Fruit fly (Drosophila melanogaster): ENCODE data around the gene Sid.

dm6 chr3R:28670404-28670803 is at the start of gene Sid:
- no peak for TF ChIP-seq CG7045 (GFP tag; optimal IDR thresholded peaks at IDR 0.05)
- no peak for TF ChIP-seq tj (GFP tag; optimal IDR thresholded peaks at IDR 0.05)
- no peak for TF ChIP-seq CG11617 (GFP tag; optimal IDR thresholded peaks at IDR 0.05)
- TF ChIP-seq CG5204 (GFP tag; optimal IDR thresholded peaks at IDR 0.05), result no peak
- TF ChIP-seq ovo (GFP tag; optimal IDR thresholded peaks at IDR 0.05), result no peak
- TF ChIP-seq pad (GFP tag; optimal IDR thresholded peaks at IDR 0.05), result no peak
- TF ChIP-seq cic (GFP tag; optimal IDR thresholded peaks at IDR 0.05), result no peak
- TF ChIP-seq bab1 (GFP tag; optimal IDR thresholded peaks at IDR 0.05), result no peak
- no peak for TF ChIP-seq Mnt (GFP tag; optimal IDR thresholded peaks at IDR 0.05)
- no peak for TF ChIP-seq Clk (GFP tag; optimal IDR thresholded peaks at IDR 0.05)
- TF ChIP-seq CG7101 (tag; optimal IDR thresholded peaks at IDR 0.05), result no peak

All from whole organism, adult.